Worm (Caenorhabditis elegans) whole organism, mixed stage, embryonic: ENCODE measurements around the gene H39E23.3.

Experiments used
- ceh-43 ChIP-seq: fragments of 200-800 bp; sonication (Bioruptor generic); optimal IDR thresholded peaks from 2 replicates; lab custom pipeline; 2018; ENCODE audit warnings: mild to moderate bottlenecking, missing genetic modification characterization, moderate library complexity, missing compliant biosample characterization
- cnd-1 ChIP-seq: fragments of 200-800 bp; sonication (Bioruptor generic); optimal IDR thresholded peaks from 2 replicates; lab custom pipeline; 2018; ENCODE audit warnings: mild to moderate bottlenecking, missing genetic modification characterization, missing compliant biosample characterization
- elt-1 ChIP-seq: sonication (generic microtip); optimal IDR thresholded peaks from 2 replicates; lab custom pipeline; 2017; ENCODE audit warnings: missing genetic modification characterization, mild to moderate bottlenecking, missing compliant biosample characterization, antibody characterized with exemption, moderate library complexity, borderline replicate concordance; ENCODE audit not compliant: insufficient read depth
- lin-13 ChIP-seq: fragments of 150-350 bp; optimal IDR thresholded peaks from 2 replicates; lab custom pipeline; 2014; ENCODE audit warnings: missing biosample characterization, missing genetic modification characterization
- mep-1 ChIP-seq: fragments of 150-350 bp; optimal IDR thresholded peaks from 2 replicates; lab custom pipeline; 2017; ENCODE audit warnings: missing biosample characterization, missing genetic modification reagents, missing genetic modification characterization, inconsistent platforms
- nhr-237 ChIP-seq: fragments of 150-350 bp; optimal IDR thresholded peaks from 2 replicates; lab custom pipeline; 2014; ENCODE audit warnings: missing biosample characterization, missing genetic modification characterization
- nhr-28 ChIP-seq: fragments of 150-350 bp; optimal IDR thresholded peaks from 2 replicates; lab custom pipeline; 2014; ENCODE audit warnings: missing biosample characterization, missing genetic modification characterization
- pha-4 ChIP-seq: fragments of 150-350 bp; optimal IDR thresholded peaks from 2 replicates; lab custom pipeline; 2018; ENCODE audit warnings: missing biosample characterization, missing genetic modification reagents, missing genetic modification characterization
- snpc-4 ChIP-seq: fragments of 150-350 bp; optimal IDR thresholded peaks from 2 replicates; lab custom pipeline; 2014; ENCODE audit warnings: missing biosample characterization, missing genetic modification characterization
- tbx-8 ChIP-seq: fragments of 200-800 bp; sonication (Bioruptor generic); optimal IDR thresholded peaks from 2 replicates; lab custom pipeline; 2018; ENCODE audit warnings: mild to moderate bottlenecking, missing genetic modification characterization, moderate library complexity, missing compliant biosample characterization
- unc-39 ChIP-seq: fragments of 150-350 bp; optimal IDR thresholded peaks from 2 replicates; lab custom pipeline; 2014; ENCODE audit warnings: missing biosample characterization, missing genetic modification characterization
- unc-62 ChIP-seq: fragments of 150-350 bp; optimal IDR thresholded peaks from 2 replicates; lab custom pipeline; 2014; ENCODE audit warnings: missing biosample characterization, missing genetic modification reagents, missing genetic modification characterization
- ztf-11 ChIP-seq: fragments of 150-350 bp; optimal IDR thresholded peaks from 2 replicates; lab custom pipeline; 2014; ENCODE audit warnings: missing biosample characterization, missing genetic modification characterization

DNA sequence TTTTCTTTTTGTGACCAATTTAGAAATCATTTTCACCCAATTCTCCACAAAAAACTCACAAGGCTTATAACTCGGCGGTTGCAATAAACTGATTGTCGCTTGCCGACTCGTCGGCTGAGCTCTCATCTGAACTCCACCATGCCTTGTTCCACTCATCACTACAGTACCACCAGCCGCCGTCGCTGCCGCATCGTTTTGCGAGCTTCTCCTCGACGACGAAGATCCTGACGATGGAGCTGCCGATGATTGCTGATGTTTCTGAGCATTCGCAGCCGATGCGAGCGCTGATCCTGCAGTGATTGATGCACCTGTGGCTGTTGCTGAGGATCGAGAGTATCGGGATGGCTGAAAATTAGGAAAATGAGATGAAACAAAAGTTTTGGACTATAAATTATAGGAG, 13.1 kb downstream of the H39E23.3 start:
- no peak for TF ChIP-seq unc-62 (GFP tag; lab: Kevin White, UChicago)
- TF ChIP-seq nhr-237 = no peak
- no peak for TF ChIP-seq unc-39
- no peak for TF ChIP-seq snpc-4 (tag; lab: Kevin White, UChicago)
- no peak for TF ChIP-seq cnd-1
- no peak for TF ChIP-seq nhr-28
- no peak for TF ChIP-seq tbx-8
- no peak for TF ChIP-seq pha-4 (tag; lab: Kevin White, UChicago)
- no peak for TF ChIP-seq ceh-43 (GFP tag; lab: Kevin White, UChicago)
- no peak for TF ChIP-seq mep-1 (tag; lab: Kevin White, UChicago)
- TF ChIP-seq elt-1 = no peak
- TF ChIP-seq lin-13 (tag; lab: Kevin White, UChicago) = no peak
- no peak for TF ChIP-seq ztf-11 (tag; lab: Kevin White, UChicago)
